Worm (Caenorhabditis elegans) whole organism, L1 larva: ENCODE results near the gene srw-71.
A peak's percentile ranks its signal among the peaks of the same experiment; 100 is the strongest.

Source experiments
- C04F5.9 ChIP-seq: sonication (generic microtip); optimal IDR thresholded peaks from 2 replicates; lab custom pipeline; 2016; ENCODE audit warnings: missing genetic modification characterization, missing compliant biosample characterization
- C16A3.4 ChIP-seq: fragments of 150-350 bp; optimal IDR thresholded peaks from 2 replicates; lab custom pipeline; 2014; ENCODE audit warnings: missing biosample characterization, missing genetic modification characterization
- C34B4.2 ChIP-seq: sonication (generic microtip); optimal IDR thresholded peaks from 2 replicates; lab custom pipeline; 2017; ENCODE audit warnings: mild to moderate bottlenecking, missing genetic modification characterization, missing compliant biosample characterization
- F16B12.6 ChIP-seq: fragments of 150-350 bp; optimal IDR thresholded peaks from 2 replicates; lab custom pipeline; 2014; ENCODE audit warnings: missing biosample characterization, missing genetic modification characterization
- Y116A8C.19 ChIP-seq: sonication (generic microtip); optimal IDR thresholded peaks from 2 replicates; lab custom pipeline; 2016; ENCODE audit warnings: missing compliant biosample characterization, missing genetic modification characterization, borderline replicate concordance
- aha-1 ChIP-seq: fragments of 150-350 bp; optimal IDR thresholded peaks from 2 replicates; lab custom pipeline; 2014; ENCODE audit warnings: missing biosample characterization, missing genetic modification characterization
- aly-2 ChIP-seq: fragments of 150-350 bp; optimal IDR thresholded peaks from 2 replicates; lab custom pipeline; 2014; ENCODE audit warnings: missing biosample characterization, missing genetic modification characterization
- blmp-1 ChIP-seq: fragments of 150-350 bp; optimal IDR thresholded peaks from 2 replicates; lab custom pipeline; 2014; ENCODE audit warnings: missing biosample characterization, missing genetic modification characterization
- ceh-63 ChIP-seq: fragments of 200-800 bp; sonication (Bioruptor generic); optimal IDR thresholded peaks from 2 replicates; lab custom pipeline; 2018; ENCODE audit warnings: mild to moderate bottlenecking, missing genetic modification characterization, missing compliant biosample characterization
- ceh-8 ChIP-seq: fragments of 200-800 bp; sonication (Bioruptor generic); optimal IDR thresholded peaks from 2 replicates; lab custom pipeline; 2018; ENCODE audit warnings: mild to moderate bottlenecking, missing genetic modification characterization, moderate library complexity, missing compliant biosample characterization
- ceh-82 ChIP-seq, 3 experiments: fragments of 150-350 bp in 1 of 3; sonication (generic microtip) in 2 of 3; optimal IDR thresholded peaks; 2 replicates each; lab custom pipeline; 2014 to 2017; ENCODE audit warnings: missing biosample characterization in 3 of 3, missing genetic modification characterization in 3 of 3
- ceh-88 ChIP-seq: fragments of 200-800 bp; sonication (Bioruptor generic); IDR thresholded peaks from 2 replicates; pipeline ENCODE4 v1.3.6; 2022; ENCODE audit warnings: missing genetic modification characterization, missing compliant biosample characterization
- ceh-90 ChIP-seq: sonication (generic microtip); optimal IDR thresholded peaks from 2 replicates; lab custom pipeline; 2016; ENCODE audit warnings: missing genetic modification characterization, missing compliant biosample characterization
- dsc-1 ChIP-seq: sonication (generic microtip); optimal IDR thresholded peaks from 2 replicates; lab custom pipeline; 2016; ENCODE audit warnings: mild to moderate bottlenecking, missing genetic modification characterization, missing compliant biosample characterization
- efl-1 ChIP-seq, 4 experiments: fragments of 150-350 bp; optimal IDR thresholded peaks in 3 of 4; peaks in 1 of 4; 1 replicate in 1 of 4; 2 replicates in 3 of 4; lab custom pipeline; 2014; ENCODE audit warnings: missing biosample characterization in 2 of 4, missing genetic modification characterization in 2 of 4, missing genetic modification reagents in 2 of 4
- efl-3 ChIP-seq: fragments of 200-800 bp; sonication (Bioruptor generic); optimal IDR thresholded peaks from 2 replicates; lab custom pipeline; 2018; ENCODE audit warnings: mild to moderate bottlenecking, missing genetic modification characterization, missing compliant biosample characterization
- egl-13 ChIP-seq: sonication (generic microtip); optimal IDR thresholded peaks from 2 replicates; lab custom pipeline; 2016; ENCODE audit warnings: missing genotype, missing genetic modification reagents, missing genetic modification characterization, missing compliant biosample characterization
- egl-27 ChIP-seq, 2 experiments: fragments of 150-350 bp in 1 of 2; sonication (generic microtip); optimal IDR thresholded peaks; 3 replicates each; lab custom pipeline; 2017 to 2018; ENCODE audit warnings: missing biosample characterization in 2 of 2, missing genetic modification characterization in 2 of 2, missing genetic modification reagents in 2 of 2
- fkh-4 ChIP-seq: sonication (generic microtip); optimal IDR thresholded peaks from 2 replicates; lab custom pipeline; 2016; ENCODE audit warnings: missing compliant biosample characterization, missing genetic modification characterization, borderline replicate concordance
- grh-1 ChIP-seq: fragments of 200-800 bp; sonication (Bioruptor generic); IDR thresholded peaks from 2 replicates; pipeline ENCODE4 v1.3.6; 2022; ENCODE audit warnings: missing genetic modification reagents, missing genetic modification characterization, missing compliant biosample characterization
- hlh-4 ChIP-seq: sonication (generic microtip); optimal IDR thresholded peaks from 2 replicates; lab custom pipeline; 2016; ENCODE audit warnings: mild to moderate bottlenecking, missing genetic modification characterization, missing compliant biosample characterization
- hpl-2 ChIP-seq: fragments of 150-350 bp; optimal IDR thresholded peaks from 2 replicates; lab custom pipeline; 2014; ENCODE audit warnings: missing biosample characterization, missing genetic modification reagents, missing genetic modification characterization
- irx-1 ChIP-seq: sonication (generic microtip); optimal IDR thresholded peaks from 2 replicates; lab custom pipeline; 2016; ENCODE audit warnings: missing genetic modification characterization, missing compliant biosample characterization
- isw-1 ChIP-seq: fragments of 200-800 bp; sonication (Bioruptor generic); IDR thresholded peaks from 2 replicates; pipeline ENCODE4 v1.3.6; 2022; ENCODE audit warnings: missing genetic modification characterization, missing compliant biosample characterization
- jun-1 ChIP-seq: fragments of 150-350 bp; optimal IDR thresholded peaks from 2 replicates; lab custom pipeline; 2014; ENCODE audit warnings: missing biosample characterization, missing genetic modification reagents, missing genetic modification characterization
- lin-13 ChIP-seq: fragments of 150-350 bp; optimal IDR thresholded peaks from 2 replicates; lab custom pipeline; 2014; ENCODE audit warnings: missing biosample characterization, missing genetic modification reagents, missing genetic modification characterization
- lin-14 ChIP-seq: fragments of 200-800 bp; sonication (Bioruptor generic); optimal IDR thresholded peaks from 2 replicates; lab custom pipeline; 2018; ENCODE audit warnings: mild to moderate bottlenecking, missing genetic modification characterization, moderate library complexity, missing compliant biosample characterization
- lin-15B ChIP-seq: fragments of 150-350 bp; sonication (generic microtip); optimal IDR thresholded peaks from 3 replicates; lab custom pipeline; 2014; ENCODE audit warnings: missing biosample characterization, missing genetic modification characterization
- lir-3 ChIP-seq: sonication (generic microtip); optimal IDR thresholded peaks from 2 replicates; lab custom pipeline; 2016; ENCODE audit warnings: mild to moderate bottlenecking, missing genetic modification characterization, moderate library complexity, missing compliant biosample characterization; ENCODE audit not compliant: poor library complexity
- lsy-2 ChIP-seq, 2 experiments: fragments of 150-350 bp; optimal IDR thresholded peaks; 2 replicates each; lab custom pipeline; 2014; ENCODE audit warnings: missing biosample characterization in 2 of 2, missing genetic modification characterization in 2 of 2
- mdl-1 ChIP-seq, 2 experiments: fragments of 150-350 bp; optimal IDR thresholded peaks; 2 replicates each; lab custom pipeline; 2014 to 2017; ENCODE audit warnings: missing biosample characterization in 2 of 2, missing genetic modification characterization in 2 of 2, inconsistent platforms in 1 of 2
- nhr-11 ChIP-seq: fragments of 150-350 bp; optimal IDR thresholded peaks from 2 replicates; lab custom pipeline; 2014; ENCODE audit warnings: missing biosample characterization, missing genetic modification characterization
- nhr-20 ChIP-seq: sonication (generic microtip); optimal IDR thresholded peaks from 2 replicates; lab custom pipeline; 2016; ENCODE audit warnings: mild to moderate bottlenecking, missing genetic modification characterization, missing compliant biosample characterization
- nhr-237 ChIP-seq: fragments of 150-350 bp; optimal IDR thresholded peaks from 2 replicates; lab custom pipeline; 2014; ENCODE audit warnings: missing biosample characterization, missing genetic modification characterization
- nhr-71 ChIP-seq: sonication (generic microtip); optimal IDR thresholded peaks from 2 replicates; lab custom pipeline; 2016; ENCODE audit warnings: mild to moderate bottlenecking, missing genetic modification characterization, moderate library complexity, missing compliant biosample characterization
- nhr-76 ChIP-seq: sonication (generic microtip); optimal IDR thresholded peaks from 2 replicates; lab custom pipeline; 2017; ENCODE audit warnings: missing biosample characterization, missing genetic modification characterization
- nhr-77 ChIP-seq: fragments of 150-350 bp; optimal IDR thresholded peaks from 2 replicates; lab custom pipeline; 2014; ENCODE audit warnings: missing biosample characterization, missing genetic modification characterization
- nhr-84 ChIP-seq: sonication (generic microtip); optimal IDR thresholded peaks from 2 replicates; lab custom pipeline; 2017; ENCODE audit warnings: missing biosample characterization, missing genetic modification characterization
- nhr-90 ChIP-seq: sonication (generic microtip); optimal IDR thresholded peaks from 2 replicates; lab custom pipeline; 2016; ENCODE audit warnings: mild to moderate bottlenecking, missing genetic modification characterization, missing compliant biosample characterization; ENCODE audit not compliant: poor library complexity
- pqm-1 ChIP-seq: sonication (generic microtip); optimal IDR thresholded peaks from 3 replicates; lab custom pipeline; 2017; ENCODE audit warnings: missing biosample characterization, missing genetic modification characterization
- rnt-1 ChIP-seq: sonication (generic microtip); optimal IDR thresholded peaks from 2 replicates; lab custom pipeline; 2016; ENCODE audit warnings: mild to moderate bottlenecking, missing genetic modification characterization, moderate library complexity, missing compliant biosample characterization
- skn-1 ChIP-seq: fragments of 150-350 bp; optimal IDR thresholded peaks from 2 replicates; lab custom pipeline; 2014; ENCODE audit warnings: missing biosample characterization, missing genetic modification characterization
- snu-23 ChIP-seq: sonication (generic microtip); optimal IDR thresholded peaks from 2 replicates; lab custom pipeline; 2016; ENCODE audit warnings: missing genetic modification characterization, missing compliant biosample characterization
- sptf-1 ChIP-seq: fragments of 150-350 bp; optimal IDR thresholded peaks from 2 replicates; lab custom pipeline; 2014; ENCODE audit warnings: missing biosample characterization, missing genetic modification characterization
- tbx-2 ChIP-seq: sonication (generic microtip); optimal IDR thresholded peaks from 2 replicates; lab custom pipeline; 2016; ENCODE audit warnings: missing genetic modification characterization, missing compliant biosample characterization
- tlp-1 ChIP-seq: fragments of 150-350 bp; optimal IDR thresholded peaks from 2 replicates; lab custom pipeline; 2014; ENCODE audit warnings: missing biosample characterization, missing genetic modification characterization
- unc-30 ChIP-seq: sonication (generic microtip); optimal IDR thresholded peaks from 2 replicates; lab custom pipeline; 2017; ENCODE audit warnings: missing biosample characterization, missing genetic modification characterization
- unc-86 ChIP-seq: sonication (generic microtip); optimal IDR thresholded peaks from 2 replicates; lab custom pipeline; 2016; ENCODE audit warnings: missing genetic modification characterization, missing compliant biosample characterization
- unc-98 ChIP-seq: fragments of 200-800 bp; sonication (Bioruptor generic); IDR thresholded peaks from 2 replicates; pipeline ENCODE4 v1.3.6; 2022; ENCODE audit warnings: missing genetic modification characterization, missing compliant biosample characterization
- vab-15 ChIP-seq: sonication (generic microtip); optimal IDR thresholded peaks from 2 replicates; lab custom pipeline; 2017; ENCODE audit warnings: missing genotype, mild to moderate bottlenecking, missing genetic modification characterization, missing compliant biosample characterization
- xbp-1 ChIP-seq: sonication (generic microtip); optimal IDR thresholded peaks from 2 replicates; lab custom pipeline; 2016; ENCODE audit warnings: missing genetic modification characterization, missing compliant biosample characterization
- zip-4 ChIP-seq: fragments of 200-800 bp; sonication (Bioruptor generic); optimal IDR thresholded peaks from 2 replicates; lab custom pipeline; 2018; ENCODE audit warnings: mild to moderate bottlenecking, missing genetic modification characterization, moderate library complexity, missing compliant biosample characterization
- ztf-11 ChIP-seq, 2 experiments: sonication (generic microtip); optimal IDR thresholded peaks; 2 replicates each; lab custom pipeline; 2016 to 2017; ENCODE audit warnings: missing genetic modification characterization in 2 of 2, missing biosample characterization in 1 of 2, missing compliant biosample characterization in 1 of 2
- ztf-4 ChIP-seq: fragments of 150-350 bp; optimal IDR thresholded peaks from 2 replicates; lab custom pipeline; 2014; ENCODE audit warnings: missing biosample characterization, missing genetic modification characterization

srw-71 gene

DNA sequence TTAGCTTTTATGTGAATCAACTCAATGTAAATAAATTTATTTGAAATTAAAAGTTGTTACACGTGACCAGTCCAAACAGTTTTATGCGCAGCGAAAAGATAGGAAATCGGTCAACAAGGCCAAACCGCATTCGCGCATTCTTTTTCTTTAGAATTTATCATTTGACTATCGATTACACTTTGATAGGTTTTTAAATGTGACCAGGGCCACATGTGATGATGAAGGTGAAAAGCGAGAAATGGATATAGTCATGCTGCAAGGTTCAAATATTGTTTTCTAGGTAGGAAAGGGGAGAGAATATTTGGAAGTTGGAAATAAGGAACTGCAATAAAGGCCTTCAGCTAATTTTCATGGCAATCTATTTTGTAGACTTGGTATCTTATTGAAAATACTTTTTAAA, 6.0 kb upstream of the srw-71 start:
- TF ChIP-seq jun-1 (tag; lab: Kevin White, UChicago) (no peak), aly-2 (tag; lab: Kevin White, UChicago) (no peak), ceh-82 (tag; optimal IDR thresholded peaks at IDR 0.05; lab: Kevin White, UChicago) (no peak), ceh-8 (GFP tag; lab: Kevin White, UChicago) (no peak), sptf-1 (tag; lab: Kevin White, UChicago) (no peak), nhr-90 (tag; lab: Kevin White, UChicago) (peak; percentile 77), nhr-20 (tag; lab: Kevin White, UChicago) (peak; percentile 80), nhr-76 (tag; lab: Kevin White, UChicago) (no peak), unc-98 (GFP tag; lab: Robert Waterston, UW) (no peak), egl-13 (tag; lab: Kevin White, UChicago) (no peak), efl-3 (GFP tag; lab: Kevin White, UChicago) (no peak), pqm-1 (no peak), xbp-1 (tag; lab: Kevin White, UChicago) (no peak), fkh-4 (tag; lab: Kevin White, UChicago) (no peak), nhr-11 (tag; lab: Kevin White, UChicago) (no peak), isw-1 (GFP tag; lab: Robert Waterston, UW) (no peak), ztf-11 (tag; optimal IDR thresholded peaks at IDR 0.05; lab: Kevin White, UChicago) (no peak), lsy-2 (tag; optimal IDR thresholded peaks at IDR 0.05; lab: Kevin White, UChicago) (peak in 1 of 2 experiments; percentile 44), ceh-63 (GFP tag; lab: Kevin White, UChicago) (no peak), egl-27 (tag; optimal IDR thresholded peaks at IDR 0.05; lab: Kevin White, UChicago) (no peak), Y116A8C.19 (tag; lab: Kevin White, UChicago) (no peak), skn-1 (tag; lab: Kevin White, UChicago) (peak; percentile 54), ztf-4 (tag; lab: Kevin White, UChicago) (peak; percentile 67), vab-15 (peak; percentile 21), F16B12.6 (tag; lab: Kevin White, UChicago) (no peak), C16A3.4 (peak; percentile 32), snu-23 (GFP tag; lab: Kevin White, UChicago) (peak; percentile 74), unc-86 (tag; lab: Kevin White, UChicago) (no peak), rnt-1 (tag; lab: Kevin White, UChicago) (no peak), nhr-71 (peak; percentile 80), grh-1 (GFP tag; lab: Robert Waterston, UW) (peak; percentile 64), aha-1 (tag; lab: Kevin White, UChicago) (no peak), hpl-2 (no peak), C04F5.9 (tag; lab: Kevin White, UChicago) (no peak), nhr-77 (tag; lab: Kevin White, UChicago) (no peak), nhr-84 (tag; lab: Kevin White, UChicago) (no peak), nhr-237 (no peak), blmp-1 (peak; percentile 94), lin-15B (tag; lab: Kevin White, UChicago) (no peak), irx-1 (tag; lab: Kevin White, UChicago) (no peak), dsc-1 (tag; lab: Kevin White, UChicago) (no peak), C34B4.2 (tag; lab: Kevin White, UChicago) (no peak), lin-14 (GFP tag; lab: Kevin White, UChicago) (peak; percentile 71), unc-30 (tag; lab: Kevin White, UChicago) (no peak), tbx-2 (tag; lab: Kevin White, UChicago) (peak; percentile 65), tlp-1 (tag; lab: Kevin White, UChicago) (no peak), hlh-4 (tag; lab: Kevin White, UChicago) (no peak), lin-13 (GFP tag; lab: Kevin White, UChicago) (no peak), ceh-88 (no peak; the same call in 1 of the 2 replicates), mdl-1 (tag; optimal IDR thresholded peaks at IDR 0.05; lab: Kevin White, UChicago) (peak in 1 of 2 experiments; percentile 79), ceh-90 (tag; lab: Kevin White, UChicago) (no peak), lir-3 (tag; lab: Kevin White, UChicago) (no peak), efl-1 (optimal IDR thresholded peaks at IDR 0.05; lab: Kevin White, UChicago) (peak in 1 of 2 experiments; percentile 14), efl-1 (GFP tag; optimal IDR thresholded peaks at IDR 0.05 in 1 of 2; lab: Kevin White, UChicago) (peak in 1 of 2 experiments; percentile 1), zip-4 (GFP tag; lab: Kevin White, UChicago) (no peak)
